Worm (Caenorhabditis elegans): ENCODE measurements around the gene B0507.5.

DNA sequence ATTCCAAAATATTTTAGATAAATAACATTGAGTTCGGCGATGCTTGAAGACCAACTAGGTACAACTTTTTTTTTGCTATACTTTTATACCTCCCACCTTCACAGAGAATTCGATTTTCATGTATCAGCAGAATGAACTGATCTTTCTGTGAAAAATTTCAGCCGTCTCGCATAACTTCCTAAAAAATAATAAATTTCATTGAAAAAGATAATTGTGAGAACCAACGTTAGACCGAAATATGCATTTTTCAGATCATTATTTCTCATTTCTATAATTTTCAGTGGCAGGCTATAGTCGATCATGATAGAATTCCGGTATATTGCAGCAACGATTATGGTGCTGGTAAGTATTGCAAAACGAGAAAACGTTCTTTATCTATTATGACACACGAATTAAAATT lies 18.1 kb downstream of the B0507.5 start, which contains the start of gene srx-115:
- no peak for TF ChIP-seq tbx-37 (GFP tag; conservative IDR thresholded peaks at IDR 0.05)
- no peak for TF ChIP-seq hnd-1 (tag; optimal IDR thresholded peaks at IDR 0.05)
- no peak for TF ChIP-seq sea-1 (GFP tag; conservative IDR thresholded peaks at IDR 0.05)
- TF ChIP-seq scrt-1 (GFP tag; IDR thresholded peaks at IDR 0.05) = no peak
- TF ChIP-seq F13C5.2 (tag; optimal IDR thresholded peaks at IDR 0.05) = no peak
- TF ChIP-seq ama-1 (optimal IDR thresholded peaks at IDR 0.05) = no peak
- TF ChIP-seq pes-1 (GFP tag; IDR thresholded peaks at IDR 0.05) = no peak
- no peak for TF ChIP-seq ceh-36 (tag; optimal IDR thresholded peaks at IDR 0.05)
- no peak for TF ChIP-seq flt-1 (GFP tag; IDR thresholded peaks at IDR 0.05)
- no peak for TF ChIP-seq aly-1 (tag; optimal IDR thresholded peaks at IDR 0.05)
- TF ChIP-seq hmg-4 (GFP tag; optimal IDR thresholded peaks at IDR 0.05) = no peak

All from whole organism, early embryonic.